Worm (Caenorhabditis elegans) whole organism, L4 larva: ENCODE results near the gene pap-2.

ENCODE experiments used
- D1046.2 ChIP-seq: fragments of 200-800 bp; sonication (Bioruptor generic); IDR thresholded peaks from 2 replicates; pipeline ENCODE4 v1.3.6; 2022; ENCODE audit warnings: missing genetic modification characterization, missing compliant biosample characterization
- F26F4.8 ChIP-seq: fragments of 200-800 bp; sonication (Bioruptor generic); conservative IDR thresholded peaks from 2 replicates; pipeline ENCODE4 v1.3.6; 2022; ENCODE audit warnings: missing genetic modification characterization, missing compliant biosample characterization
- F37D6.2 ChIP-seq: sonication (generic microtip); optimal IDR thresholded peaks from 2 replicates; lab custom pipeline; 2016; ENCODE audit warnings: mild to moderate bottlenecking, missing genetic modification characterization, missing compliant biosample characterization
- F44E2.7 ChIP-seq: fragments of 200-800 bp; sonication (Bioruptor generic); IDR thresholded peaks from 2 replicates; pipeline ENCODE4 v2.1.2; 2022; ENCODE audit warnings: missing genetic modification characterization, missing compliant biosample characterization
- T26A8.4 ChIP-seq: fragments of 200-800 bp; sonication (Bioruptor generic); IDR thresholded peaks from 2 replicates; pipeline ENCODE4 v1.3.6; 2022; ENCODE audit warnings: missing genetic modification characterization, missing compliant biosample characterization
- Y105C5A.15 ChIP-seq: fragments of 200-800 bp; sonication (Bioruptor generic); IDR thresholded peaks from 2 replicates; pipeline ENCODE4 v1.3.6; 2022; ENCODE audit warnings: missing genetic modification characterization, missing compliant biosample characterization
- Y5F2A.4 ChIP-seq: fragments of 200-800 bp; sonication (Bioruptor generic); optimal IDR thresholded peaks from 2 replicates; lab custom pipeline; 2018; ENCODE audit warnings: mild to moderate bottlenecking, missing genetic modification characterization, missing compliant biosample characterization
- Y75B8A.6 ChIP-seq: fragments of 200-800 bp; sonication (Bioruptor generic); IDR thresholded peaks from 2 replicates; pipeline ENCODE4 v1.3.6; 2022; ENCODE audit warnings: missing genetic modification reagents, missing genetic modification characterization, missing compliant biosample characterization
- ZK337.2 ChIP-seq: fragments of 200-800 bp; sonication (Bioruptor generic); IDR thresholded peaks from 2 replicates; pipeline ENCODE4 v1.3.6; 2022; ENCODE audit warnings: missing genetic modification reagents, missing genetic modification characterization, missing compliant biosample characterization
- ZK546.5 ChIP-seq, 2 experiments: sonication (generic microtip); optimal IDR thresholded peaks; 2 replicates each; lab custom pipeline; 2017; ENCODE audit warnings: missing biosample characterization in 2 of 2, missing genetic modification characterization in 2 of 2
- aha-1 ChIP-seq: fragments of 150-350 bp; peaks from one replicate; lab custom pipeline; 2014; ENCODE audit warnings: missing biosample characterization, missing genetic modification characterization
- attf-4 ChIP-seq: sonication (generic microtip); optimal IDR thresholded peaks from 3 replicates; lab custom pipeline; 2017; ENCODE audit warnings: missing biosample characterization, missing genetic modification characterization
- ceh-20 ChIP-seq: fragments of 200-800 bp; sonication (Bioruptor generic); IDR thresholded peaks from 2 replicates; pipeline ENCODE4 v1.3.6; 2022; ENCODE audit warnings: missing genetic modification reagents, missing genetic modification characterization, missing compliant biosample characterization
- ceh-62 ChIP-seq: sonication (generic microtip); optimal IDR thresholded peaks from 2 replicates; lab custom pipeline; 2017; ENCODE audit warnings: missing biosample characterization, missing genetic modification characterization
- cey-2 ChIP-seq: sonication (generic microtip); optimal IDR thresholded peaks from 3 replicates; lab custom pipeline; 2017; ENCODE audit warnings: missing genetic modification characterization, mild to moderate bottlenecking, missing compliant biosample characterization, antibody characterized with exemption, borderline replicate concordance; ENCODE audit not compliant: insufficient read depth
- daf-12 ChIP-seq: fragments of 150-350 bp; optimal IDR thresholded peaks from 2 replicates; lab custom pipeline; 2014; ENCODE audit warnings: missing biosample characterization, missing genetic modification reagents, missing genetic modification characterization
- daf-16 ChIP-seq, 3 experiments: sonication (generic microtip); optimal IDR thresholded peaks; 2 replicates each; lab custom pipeline; 2016 to 2017; ENCODE audit warnings: missing genetic modification characterization in 3 of 3, missing genetic modification reagents in 3 of 3, mild to moderate bottlenecking in 2 of 3, missing compliant biosample characterization in 2 of 3, missing biosample characterization in 1 of 3, moderate library complexity in 1 of 3
- daf-8 ChIP-seq: fragments of 200-800 bp; sonication (Bioruptor generic); IDR thresholded peaks from 2 replicates; pipeline ENCODE4 v1.3.6; 2022; ENCODE audit warnings: missing genetic modification characterization, missing compliant biosample characterization
- dmd-6 ChIP-seq: fragments of 200-800 bp; sonication (Bioruptor generic); IDR thresholded peaks from 2 replicates; pipeline ENCODE4 v1.3.6; 2022; ENCODE audit warnings: missing genetic modification reagents, missing genetic modification characterization, missing compliant biosample characterization
- dmd-8 ChIP-seq: fragments of 200-800 bp; sonication (Bioruptor generic); IDR thresholded peaks from 2 replicates; pipeline ENCODE4 v1.3.6; 2022; ENCODE audit warnings: missing genetic modification characterization, missing compliant biosample characterization
- duxl-1 ChIP-seq: sonication (generic microtip); optimal IDR thresholded peaks from 2 replicates; lab custom pipeline; 2016; ENCODE audit warnings: mild to moderate bottlenecking, missing genetic modification characterization, moderate library complexity, missing compliant biosample characterization; ENCODE audit not compliant: poor library complexity
- egl-27 ChIP-seq: sonication (generic microtip); optimal IDR thresholded peaks from 3 replicates; lab custom pipeline; 2017; ENCODE audit warnings: missing biosample characterization, missing genetic modification reagents, missing genetic modification characterization
- egl-43 ChIP-seq: fragments of 200-800 bp; sonication (Bioruptor generic); IDR thresholded peaks from 2 replicates; pipeline ENCODE4 v1.3.6; 2022; ENCODE audit warnings: missing genetic modification reagents, missing genetic modification characterization, missing compliant biosample characterization
- hlh-11 ChIP-seq: fragments of 200-800 bp; sonication (Bioruptor generic); optimal IDR thresholded peaks from 2 replicates; lab custom pipeline; 2018; ENCODE audit warnings: mild to moderate bottlenecking, missing genetic modification characterization, missing compliant biosample characterization
- jun-1 ChIP-seq: fragments of 150-350 bp; optimal IDR thresholded peaks from 2 replicates; lab custom pipeline; 2014; ENCODE audit warnings: missing biosample characterization, missing genetic modification reagents, missing genetic modification characterization
- lim-7 ChIP-seq: fragments of 200-800 bp; sonication (Bioruptor generic); IDR thresholded peaks from 2 replicates; pipeline ENCODE4 v1.3.6; 2022; ENCODE audit warnings: missing genetic modification characterization, missing compliant biosample characterization
- lin-15B ChIP-seq: fragments of 150-350 bp; sonication (generic microtip); optimal IDR thresholded peaks from 3 replicates; lab custom pipeline; 2014; ENCODE audit warnings: missing biosample characterization, missing genetic modification characterization
- lin-38 ChIP-seq: fragments of 200-800 bp; sonication (Bioruptor generic); IDR thresholded peaks from 2 replicates; pipeline ENCODE4 v1.3.6; 2022; ENCODE audit warnings: missing genetic modification reagents, missing genetic modification characterization, missing compliant biosample characterization
- lsy-2 ChIP-seq, 2 experiments: fragments of 150-350 bp in 1 of 2; sonication (generic microtip) in 1 of 2; optimal IDR thresholded peaks; 2 replicates each; lab custom pipeline; 2014 to 2017; ENCODE audit warnings: missing biosample characterization in 2 of 2, missing genetic modification characterization in 2 of 2
- madf-9 ChIP-seq: fragments of 200-800 bp; sonication (Bioruptor generic); conservative IDR thresholded peaks from 2 replicates; pipeline ENCODE4 v1.3.6; 2022; ENCODE audit warnings: missing genetic modification reagents, missing genetic modification characterization, missing compliant biosample characterization
- mdl-1 ChIP-seq, 2 experiments: fragments of 150-350 bp in 1 of 2; sonication (generic microtip) in 1 of 2; optimal IDR thresholded peaks; 2 replicates each; lab custom pipeline; 2014 to 2017; ENCODE audit warnings: missing biosample characterization in 2 of 2, missing genetic modification characterization in 2 of 2
- mep-1 ChIP-seq: fragments of 150-350 bp; sonication (generic microtip); optimal IDR thresholded peaks from 3 replicates; lab custom pipeline; 2014; ENCODE audit warnings: missing biosample characterization, missing genetic modification characterization
- mes-2 ChIP-seq: sonication (generic microtip); optimal IDR thresholded peaks from 2 replicates; lab custom pipeline; 2016; ENCODE audit warnings: missing genotype, mild to moderate bottlenecking, missing genetic modification characterization, missing compliant biosample characterization; ENCODE audit not compliant: poor library complexity, severe bottlenecking
- mxl-2 ChIP-seq: fragments of 200-800 bp; sonication (Bioruptor generic); conservative IDR thresholded peaks from 2 replicates; pipeline ENCODE4 v1.3.6; 2022; ENCODE audit warnings: missing genetic modification reagents, missing genetic modification characterization, missing compliant biosample characterization
- mxl-3 ChIP-seq: fragments of 200-800 bp; sonication (Bioruptor generic); optimal IDR thresholded peaks from 2 replicates; lab custom pipeline; 2018; ENCODE audit warnings: mild to moderate bottlenecking, missing genetic modification characterization, missing compliant biosample characterization
- nhr-102 ChIP-seq: sonication (generic microtip); optimal IDR thresholded peaks from 2 replicates; lab custom pipeline; 2016; ENCODE audit warnings: mild to moderate bottlenecking, missing genetic modification characterization, moderate library complexity, missing compliant biosample characterization
- nhr-11 ChIP-seq: fragments of 150-350 bp; optimal IDR thresholded peaks from 2 replicates; lab custom pipeline; 2014; ENCODE audit warnings: missing biosample characterization, missing genetic modification characterization
- nhr-28 ChIP-seq: fragments of 150-350 bp; optimal IDR thresholded peaks from 2 replicates; lab custom pipeline; 2014; ENCODE audit warnings: missing biosample characterization, missing genetic modification characterization
- nhr-42 ChIP-seq: fragments of 200-800 bp; sonication (Bioruptor generic); IDR thresholded peaks from 2 replicates; pipeline ENCODE4 v1.3.6; 2022; ENCODE audit warnings: missing genetic modification characterization, missing compliant biosample characterization
- nhr-76 ChIP-seq: fragments of 150-350 bp; optimal IDR thresholded peaks from 2 replicates; lab custom pipeline; 2014; ENCODE audit warnings: missing biosample characterization, missing genetic modification characterization
- pha-4 ChIP-seq, 2 experiments: fragments of 150-350 bp in 1 of 2; fragments of 200-800 bp in 1 of 2; sonication (Bioruptor generic) in 1 of 2; IDR thresholded peaks in 1 of 2; optimal IDR thresholded peaks in 1 of 2; 2 replicates each; pipeline versions ENCODE4 v1.3.6 to Lab custom; 2014 to 2022; ENCODE audit warnings: missing genetic modification characterization in 2 of 2, missing genetic modification reagents in 2 of 2, missing biosample characterization in 1 of 2, missing compliant biosample characterization in 1 of 2
- sdz-12 ChIP-seq: fragments of 200-800 bp; sonication (Bioruptor generic); optimal IDR thresholded peaks from 2 replicates; lab custom pipeline; 2018; ENCODE audit warnings: mild to moderate bottlenecking, missing genetic modification characterization, missing compliant biosample characterization
- set-16 ChIP-seq: fragments of 200-800 bp; sonication (Bioruptor generic); IDR thresholded peaks from 2 replicates; pipeline ENCODE4 v1.3.6; 2022; ENCODE audit warnings: missing genetic modification reagents, missing genetic modification characterization, missing compliant biosample characterization
- skn-1 ChIP-seq: fragments of 150-350 bp; optimal IDR thresholded peaks from 2 replicates; lab custom pipeline; 2014; ENCODE audit warnings: missing biosample characterization, missing genetic modification characterization
- unc-39 ChIP-seq: sonication (generic microtip); optimal IDR thresholded peaks from 2 replicates; lab custom pipeline; 2017; ENCODE audit warnings: missing biosample characterization, missing genetic modification characterization
- zfp-3 ChIP-seq: fragments of 200-800 bp; sonication (Bioruptor generic); conservative IDR thresholded peaks from 2 replicates; pipeline ENCODE4 v1.3.6; 2022; ENCODE audit warnings: missing genetic modification reagents, missing genetic modification characterization, missing compliant biosample characterization
- zip-11 ChIP-seq: fragments of 200-800 bp; sonication (Bioruptor generic); IDR thresholded peaks from 2 replicates; pipeline ENCODE4 v1.3.6; 2022; ENCODE audit warnings: missing genetic modification characterization, missing compliant biosample characterization
- zip-2 ChIP-seq: fragments of 150-350 bp; optimal IDR thresholded peaks from 2 replicates; lab custom pipeline; 2014; ENCODE audit warnings: missing biosample characterization, missing genetic modification characterization
- ztf-11 ChIP-seq: fragments of 150-350 bp; optimal IDR thresholded peaks from 2 replicates; lab custom pipeline; 2014; ENCODE audit warnings: missing biosample characterization, missing genetic modification characterization
- ztf-7 ChIP-seq: fragments of 150-350 bp; optimal IDR thresholded peaks from 2 replicates; lab custom pipeline; 2014; ENCODE audit warnings: missing biosample characterization, missing genetic modification characterization

pap-2 gene

DNA sequence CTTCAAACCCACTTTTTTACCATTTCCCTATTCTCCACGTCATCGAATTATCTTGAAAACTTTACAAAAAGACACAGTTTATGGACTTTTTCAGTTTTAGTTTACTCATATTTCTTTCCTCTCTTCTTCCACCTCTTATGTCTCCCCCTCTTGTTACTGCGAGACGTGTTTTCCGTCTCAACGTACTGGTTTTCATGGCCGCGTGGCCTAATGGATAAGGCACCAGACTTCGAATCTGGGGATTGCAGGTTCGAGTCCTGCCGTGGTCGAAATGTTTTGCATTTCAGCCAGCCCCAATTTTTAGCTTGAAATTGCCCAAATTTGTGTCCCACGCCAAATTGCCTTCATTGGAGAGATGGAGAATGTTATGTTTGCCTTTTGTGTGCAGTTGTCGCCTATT, 43.2 kb downstream of the pap-2 start (continued):
- TF ChIP-seq Y75B8A.6 (GFP tag; lab: Robert Waterston, UW) = peak; percentile 72; the same call in 1 of the 2 replicates
- peak; percentile 71 for TF ChIP-seq nhr-11
- TF ChIP-seq skn-1 (tag; lab: Kevin White, UChicago) = no peak
- no peak for TF ChIP-seq attf-4 (tag; lab: Kevin White, UChicago)
- TF ChIP-seq mep-1 = peak; percentile 64
- no peak for TF ChIP-seq nhr-76 (tag; lab: Kevin White, UChicago)
- TF ChIP-seq egl-43 = peak; percentile 96
- TF ChIP-seq mdl-1 (tag; optimal IDR thresholded peaks at IDR 0.05; lab: Kevin White, UChicago) = no peak
- no peak for TF ChIP-seq jun-1
- TF ChIP-seq zip-11 (GFP tag; lab: Robert Waterston, UW) = 0 out of 2 replicates have a peak, but pooled peaks have one; percentile 42
- peak; percentile 98 for TF ChIP-seq aha-1
- peak; percentile 79; the same call in 1 of the 2 replicates for TF ChIP-seq Y105C5A.15 (GFP tag; lab: Robert Waterston, UW)
- TF ChIP-seq cey-2 (tag; lab: Kevin White, UChicago) = no peak
- no peak for TF ChIP-seq Y5F2A.4 (GFP tag; lab: Kevin White, UChicago)
- peak; percentile 85 for TF ChIP-seq D1046.2 (GFP tag; lab: Robert Waterston, UW)
- TF ChIP-seq madf-9 (GFP tag; lab: Robert Waterston, UW) = peak; percentile 80
- TF ChIP-seq F44E2.7 (GFP tag; lab: Robert Waterston, UW) = peak; percentile 85; the same call in 1 of the 2 replicates
- peak; percentile 29 for TF ChIP-seq ztf-7 (tag; lab: Kevin White, UChicago)
- no peak for TF ChIP-seq F37D6.2
- TF ChIP-seq mxl-3 (GFP tag; lab: Kevin White, UChicago) = peak; percentile 64
- TF ChIP-seq egl-27 (tag; lab: Kevin White, UChicago) = no peak
- peak; percentile 72 for TF ChIP-seq hlh-11 (tag; lab: Kevin White, UChicago)
- TF ChIP-seq F26F4.8 = peak; percentile 97
- no peak for TF ChIP-seq daf-12 (tag; lab: Kevin White, UChicago)
- TF ChIP-seq zip-2 (tag; lab: Kevin White, UChicago) = no peak
- TF ChIP-seq lin-38 (GFP tag; lab: Robert Waterston, UW) = peak; percentile 74
- no peak for TF ChIP-seq daf-8 (GFP tag; lab: Robert Waterston, UW)
- TF ChIP-seq unc-39 (tag; lab: Kevin White, UChicago) = no peak
- no peak for TF ChIP-seq nhr-42 (GFP tag; lab: Robert Waterston, UW)
- peak; percentile 69 for TF ChIP-seq sdz-12
- TF ChIP-seq ceh-20 (GFP tag; lab: Robert Waterston, UW) = peak; percentile 76; the same call in 1 of the 2 replicates
- TF ChIP-seq ceh-62 (tag; lab: Kevin White, UChicago) = no peak
- peak; percentile 88; the same call in 1 of the 2 replicates for TF ChIP-seq pha-4 (GFP tag; IDR thresholded peaks at IDR 0.05; lab: Robert Waterston, UW)
- no peak for TF ChIP-seq pha-4 (tag; optimal IDR thresholded peaks at IDR 0.05; lab: Kevin White, UChicago)
- peak; percentile 67 for TF ChIP-seq dmd-6 (GFP tag; lab: Robert Waterston, UW)
- no peak for TF ChIP-seq ZK546.5 (tag; optimal IDR thresholded peaks at IDR 0.05; lab: Kevin White, UChicago)
- peak in 1 of 2 experiments; percentile 79 for TF ChIP-seq daf-16 (GFP tag; optimal IDR thresholded peaks at IDR 0.05; lab: Kevin White, UChicago)
- TF ChIP-seq daf-16 (tag; optimal IDR thresholded peaks at IDR 0.05; lab: Kevin White, UChicago) = peak; percentile 45
- TF ChIP-seq mes-2 (tag; lab: Kevin White, UChicago) = peak; percentile 73
- TF ChIP-seq dmd-8 (GFP tag; lab: Robert Waterston, UW) = peak; percentile 93
- TF ChIP-seq nhr-102 (tag; lab: Kevin White, UChicago) = peak; percentile 50
- TF ChIP-seq ztf-11 (tag; lab: Kevin White, UChicago) = no peak
- TF ChIP-seq T26A8.4 (GFP tag; lab: Robert Waterston, UW) = peak; percentile 65; the same call in 1 of the 2 replicates
- peak; percentile 97 for TF ChIP-seq lim-7 (GFP tag; lab: Robert Waterston, UW)
- peak in 1 of 2 experiments; percentile 29 for TF ChIP-seq lsy-2 (tag; optimal IDR thresholded peaks at IDR 0.05; lab: Kevin White, UChicago)
- peak; percentile 49; the same call in 1 of the 2 replicates for TF ChIP-seq zfp-3
- TF ChIP-seq ZK337.2 (GFP tag; lab: Robert Waterston, UW) = peak; percentile 70
- peak; percentile 69; the same call in 1 of the 2 replicates for TF ChIP-seq mxl-2 (GFP tag; lab: Robert Waterston, UW)
- TF ChIP-seq duxl-1 (tag; lab: Kevin White, UChicago) = peak; percentile 59
- peak; percentile 20; the same call in 1 of the 2 replicates for TF ChIP-seq set-16 (GFP tag; lab: Robert Waterston, UW)
- peak; percentile 29 for TF ChIP-seq nhr-28
- no peak for TF ChIP-seq lin-15B (tag; lab: Kevin White, UChicago)
